Worm (Caenorhabditis elegans): Measurements from ENCODE around the gene insc-1.

DNA sequence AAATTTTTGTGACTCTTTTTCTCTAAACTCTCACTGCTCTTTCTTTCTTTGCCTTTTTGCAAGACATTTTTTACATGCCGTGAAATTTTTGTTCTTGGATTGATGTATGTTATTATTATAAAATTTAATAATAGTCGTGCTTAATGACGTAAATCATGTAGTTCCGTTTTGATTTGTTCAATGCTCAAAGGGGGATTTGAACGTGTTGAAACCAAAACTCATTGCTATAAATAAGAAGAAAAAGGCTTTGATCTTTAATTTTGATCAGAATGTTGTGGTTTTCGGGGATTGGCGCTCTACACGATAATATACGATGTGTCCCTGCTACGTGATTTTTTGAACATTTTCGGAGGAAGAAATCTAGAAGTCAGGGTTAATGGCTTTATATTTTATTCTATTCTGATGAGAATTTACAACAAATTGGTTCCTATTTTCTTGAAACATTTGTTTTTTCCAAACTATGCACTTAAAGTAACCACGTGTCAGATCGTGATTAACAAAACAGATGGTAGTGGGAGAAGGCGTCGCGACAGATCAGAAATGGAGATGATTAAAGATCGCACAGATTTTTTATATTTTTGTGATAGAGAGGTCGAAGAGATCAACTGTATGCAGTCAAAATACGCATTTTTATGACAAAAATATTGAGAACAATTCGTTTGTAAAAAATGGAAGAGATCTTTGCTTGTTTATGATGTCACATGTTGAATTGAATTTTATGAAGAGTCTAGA, 17.0 kb upstream of the insc-1 start:
- no peak for TF ChIP-seq nhr-11 (tag; optimal IDR thresholded peaks at IDR 0.05)
- no peak for TF ChIP-seq unc-39 (tag; optimal IDR thresholded peaks at IDR 0.05)
- no peak for TF ChIP-seq skn-1 (tag; optimal IDR thresholded peaks at IDR 0.05)
- TF ChIP-seq mdl-1 (tag; optimal IDR thresholded peaks at IDR 0.05) = no peak
- TF ChIP-seq pha-4 (tag; optimal IDR thresholded peaks at IDR 0.05) = no peak
- no peak for TF ChIP-seq pqm-1 (tag; optimal IDR thresholded peaks at IDR 0.05)
- TF ChIP-seq fkh-2 (tag; optimal IDR thresholded peaks at IDR 0.05) = no peak
- TF ChIP-seq lin-15B (tag; optimal IDR thresholded peaks at IDR 0.05) = no peak
- no peak for TF ChIP-seq unc-62 (GFP tag; optimal IDR thresholded peaks at IDR 0.05)

Data from whole organism, L3 larva.